Fruit fly (Drosophila melanogaster): ENCODE results near the gene mtTFB1.

Gene mtTFB1

DNA sequence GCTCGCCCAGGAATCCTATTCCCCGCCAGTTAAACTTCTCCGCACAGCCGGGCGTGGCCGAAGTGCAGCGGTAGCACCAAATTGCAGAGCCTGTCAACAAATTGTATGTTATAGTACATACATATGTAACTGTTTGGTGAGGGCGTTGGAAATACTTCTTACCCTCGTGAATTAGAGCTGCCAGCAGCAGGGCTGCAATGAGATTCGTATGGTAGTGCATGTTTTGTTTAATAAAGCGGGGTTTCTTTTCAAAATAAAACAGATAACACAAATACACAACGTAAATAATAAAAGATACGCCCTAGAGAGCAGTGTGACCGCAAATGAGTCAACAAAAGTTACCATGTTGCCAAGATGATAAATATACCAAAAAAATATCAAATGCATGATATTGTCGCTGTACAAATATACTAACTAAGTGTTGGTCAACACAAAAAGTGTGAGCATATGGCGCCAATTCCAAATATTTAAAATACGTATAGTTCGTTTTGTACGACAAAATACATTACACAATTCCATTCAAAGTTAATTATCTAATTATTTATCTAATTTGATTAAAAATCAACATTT is 2.4 kb downstream of the mtTFB1 start, which contains the start of gene crim (continued):
- no peak for TF ChIP-seq CG6254 (GFP tag; optimal IDR thresholded peaks at IDR 0.05)
- TF ChIP-seq fd96Cb (tag; optimal IDR thresholded peaks at IDR 0.05), result no peak
- no peak for TF ChIP-seq en (GFP tag; optimal IDR thresholded peaks at IDR 0.05)
- no peak for TF ChIP-seq Hr78 (GFP tag; optimal IDR thresholded peaks at IDR 0.05)
- no peak for TF ChIP-seq CG32767 (GFP tag; IDR thresholded peaks at IDR 0.05)
- TF ChIP-seq CG3726 (GFP tag; IDR thresholded peaks at IDR 0.05), result no peak
- TF ChIP-seq fd102C (GFP tag; optimal IDR thresholded peaks at IDR 0.05), result no peak
- TF ChIP-seq Vsx1 (GFP tag; optimal IDR thresholded peaks at IDR 0.05), result no peak
- TF ChIP-seq CG12744 (GFP tag; optimal IDR thresholded peaks at IDR 0.05), result no peak
- TF ChIP-seq CG3838 (GFP tag; optimal IDR thresholded peaks at IDR 0.05), result no peak
- no peak for TF ChIP-seq CG1832 (GFP tag; optimal IDR thresholded peaks at IDR 0.05)
- no peak for TF ChIP-seq Elba2 (GFP tag; optimal IDR thresholded peaks at IDR 0.05)
- no peak for TF ChIP-seq CG2202 (tag; optimal IDR thresholded peaks at IDR 0.05)
- TF ChIP-seq ash1 (GFP tag; optimal IDR thresholded peaks at IDR 0.05), result no peak
- no peak for TF ChIP-seq mld (GFP tag; IDR thresholded peaks at IDR 0.05; ENCODE audit: partially characterized antibody)
- no peak for TF ChIP-seq Bteb2 (GFP tag; optimal IDR thresholded peaks at IDR 0.05)
- TF ChIP-seq CG1792 (GFP tag; optimal IDR thresholded peaks at IDR 0.05), result no peak
- no peak for TF ChIP-seq CG7271 (tag; optimal IDR thresholded peaks at IDR 0.05)
- TF ChIP-seq HLH4C (GFP tag; IDR thresholded peaks at IDR 0.05; ENCODE audit: partially characterized antibody), result no peak
- no peak for TF ChIP-seq amos (GFP tag; IDR thresholded peaks at IDR 0.05; ENCODE audit: partially characterized antibody)
- no peak for TF ChIP-seq her (GFP tag; optimal IDR thresholded peaks at IDR 0.05)
- TF ChIP-seq sqz (GFP tag; optimal IDR thresholded peaks at IDR 0.05), result no peak
- TF ChIP-seq Fer3 (tag; optimal IDR thresholded peaks at IDR 0.05), result no peak
- TF ChIP-seq jigr1 (GFP tag; IDR thresholded peaks at IDR 0.05), result no peak
- no peak for TF ChIP-seq chm (GFP tag; IDR thresholded peaks at IDR 0.05)
- TF ChIP-seq lmd (GFP tag; IDR thresholded peaks at IDR 0.05), result no peak
- no peak for TF ChIP-seq B-H2 (GFP tag; optimal IDR thresholded peaks at IDR 0.05)
- no peak for TF ChIP-seq HHEX (GFP tag; optimal IDR thresholded peaks at IDR 0.05)
- peak; percentile 26 for TF ChIP-seq Sry-δ (GFP tag; optimal IDR thresholded peaks at IDR 0.05)
- TF ChIP-seq B-H1 (GFP tag; IDR thresholded peaks at IDR 0.05), result no peak
- TF ChIP-seq CG2889 (GFP tag; IDR thresholded peaks at IDR 0.05), result no peak
- no peak for TF ChIP-seq CG2199 (GFP tag; IDR thresholded peaks at IDR 0.05)
- no peak for TF ChIP-seq nerfin-1 (tag; optimal IDR thresholded peaks at IDR 0.05)
- no peak for TF ChIP-seq CG4424 (GFP tag; optimal IDR thresholded peaks at IDR 0.05)
- TF ChIP-seq Optix (GFP tag; IDR thresholded peaks at IDR 0.05), result no peak
- TF ChIP-seq Meics (GFP tag; optimal IDR thresholded peaks at IDR 0.05), result no peak
- no peak for TF ChIP-seq CG14860 (GFP tag; IDR thresholded peaks at IDR 0.05; ENCODE audit: partially characterized antibody)
- no peak for TF ChIP-seq seq (GFP tag; IDR thresholded peaks at IDR 0.05)
- TF ChIP-seq h (optimal IDR thresholded peaks at IDR 0.05), result no peak
- TF ChIP-seq D19A (tag; optimal IDR thresholded peaks at IDR 0.05), result no peak
- TF ChIP-seq sc (optimal IDR thresholded peaks at IDR 0.05), result no peak
- TF ChIP-seq sc (GFP tag; optimal IDR thresholded peaks at IDR 0.05), result no peak
- no peak for TF ChIP-seq HLH54F (GFP tag; optimal IDR thresholded peaks at IDR 0.05)
- TF ChIP-seq wor (GFP tag; IDR thresholded peaks at IDR 0.05), result no peak
- TF ChIP-seq CrebB (tag; optimal IDR thresholded peaks at IDR 0.05), result no peak
- TF ChIP-seq CG30403 (GFP tag; optimal IDR thresholded peaks at IDR 0.05), result peak; percentile 12
- no peak for TF ChIP-seq vnd (GFP tag; IDR thresholded peaks at IDR 0.05; ENCODE audit: partially characterized antibody)
- no peak for TF ChIP-seq CG3995 (GFP tag; optimal IDR thresholded peaks at IDR 0.05)
- no peak for TF ChIP-seq CG16813 (GFP tag; IDR thresholded peaks at IDR 0.05; ENCODE audit: partially characterized antibody)
- peak; percentile 62 for TF ChIP-seq CG1603 (tag; optimal IDR thresholded peaks at IDR 0.05)
- TF ChIP-seq CG2116 (GFP tag; optimal IDR thresholded peaks at IDR 0.05), result peak; percentile 32

Data from whole organism, embryonic.